Worm (Caenorhabditis elegans) whole organism, L4 larva: ENCODE data around the gene D2007.2.
A peak's percentile ranks its signal among the peaks of the same experiment; 100 is the strongest.

Experiments
- F49E8.2 ChIP-seq: sonication (generic microtip); optimal IDR thresholded peaks from 2 replicates; lab custom pipeline; 2016; ENCODE audit warnings: missing compliant biosample characterization, mild to moderate bottlenecking, missing genetic modification characterization, borderline replicate concordance
- T20F7.1 ChIP-seq: fragments of 200-800 bp; sonication (Bioruptor generic); optimal IDR thresholded peaks from 2 replicates; lab custom pipeline; 2018; ENCODE audit warnings: mild to moderate bottlenecking, missing genetic modification characterization, missing compliant biosample characterization
- Y105C5A.15 ChIP-seq: fragments of 200-800 bp; sonication (Bioruptor generic); IDR thresholded peaks from 2 replicates; pipeline ENCODE4 v1.3.6; 2022; ENCODE audit warnings: missing genetic modification characterization, missing compliant biosample characterization
- Y75B8A.6 ChIP-seq: fragments of 200-800 bp; sonication (Bioruptor generic); IDR thresholded peaks from 2 replicates; pipeline ENCODE4 v1.3.6; 2022; ENCODE audit warnings: missing genetic modification reagents, missing genetic modification characterization, missing compliant biosample characterization
- aha-1 ChIP-seq: fragments of 150-350 bp; peaks from one replicate; lab custom pipeline; 2014; ENCODE audit warnings: missing biosample characterization, missing genetic modification characterization
- aly-2 ChIP-seq: sonication (generic microtip); optimal IDR thresholded peaks from 2 replicates; lab custom pipeline; 2018; ENCODE audit warnings: missing biosample characterization, missing genetic modification characterization
- ama-1 ChIP-seq: fragments of 150-350 bp; optimal IDR thresholded peaks from 2 replicates; lab custom pipeline; 2014; ENCODE audit warnings: inconsistent platforms, mixed read lengths
- arid-1 ChIP-seq: fragments of 200-800 bp; sonication (Bioruptor generic); conservative IDR thresholded peaks from 2 replicates; pipeline ENCODE4 v1.3.6; 2022; ENCODE audit warnings: missing genetic modification reagents, missing genetic modification characterization, missing compliant biosample characterization
- ceh-28 ChIP-seq: fragments of 150-350 bp; optimal IDR thresholded peaks from 2 replicates; lab custom pipeline; 2014; ENCODE audit warnings: missing biosample characterization, missing genetic modification reagents, missing genetic modification characterization
- daf-16 ChIP-seq, 3 experiments: sonication (generic microtip); optimal IDR thresholded peaks; 2 replicates each; lab custom pipeline; 2016 to 2017; ENCODE audit warnings: missing genetic modification characterization in 3 of 3, missing genetic modification reagents in 3 of 3, mild to moderate bottlenecking in 2 of 3, missing compliant biosample characterization in 2 of 3, missing biosample characterization in 1 of 3, moderate library complexity in 1 of 3
- dmd-6 ChIP-seq: fragments of 200-800 bp; sonication (Bioruptor generic); IDR thresholded peaks from 2 replicates; pipeline ENCODE4 v1.3.6; 2022; ENCODE audit warnings: missing genetic modification reagents, missing genetic modification characterization, missing compliant biosample characterization
- dmd-8 ChIP-seq: fragments of 200-800 bp; sonication (Bioruptor generic); IDR thresholded peaks from 2 replicates; pipeline ENCODE4 v1.3.6; 2022; ENCODE audit warnings: missing genetic modification characterization, missing compliant biosample characterization
- dpl-1 ChIP-seq: fragments of 150-350 bp; optimal IDR thresholded peaks from 2 replicates; lab custom pipeline; 2014; ENCODE audit warnings: missing biosample characterization, missing genetic modification reagents, missing genetic modification characterization
- fos-1 ChIP-seq: fragments of 150-350 bp; optimal IDR thresholded peaks from 2 replicates; lab custom pipeline; 2014; ENCODE audit warnings: missing biosample characterization, missing genetic modification characterization
- hif-1 ChIP-seq, 2 experiments: sonication (generic microtip); optimal IDR thresholded peaks; 2 replicates each; lab custom pipeline; 2016 to 2017; ENCODE audit warnings: missing compliant biosample characterization in 2 of 2, missing genetic modification characterization in 2 of 2, missing genetic modification reagents in 2 of 2, missing genotype in 2 of 2, mild to moderate bottlenecking in 1 of 2
- hlh-11 ChIP-seq: fragments of 200-800 bp; sonication (Bioruptor generic); optimal IDR thresholded peaks from 2 replicates; lab custom pipeline; 2018; ENCODE audit warnings: mild to moderate bottlenecking, missing genetic modification characterization, missing compliant biosample characterization
- hlh-30 ChIP-seq: sonication (generic microtip); optimal IDR thresholded peaks from 2 replicates; lab custom pipeline; 2017; ENCODE audit warnings: antibody characterized with exemption, mild to moderate bottlenecking, missing genetic modification characterization, missing compliant biosample characterization; ENCODE audit not compliant: insufficient read depth
- hmg-1.1 ChIP-seq: fragments of 200-800 bp; sonication (Bioruptor generic); IDR thresholded peaks from 2 replicates; pipeline ENCODE4 v1.3.6; 2022; ENCODE audit warnings: missing genetic modification reagents, missing genetic modification characterization, missing compliant biosample characterization
- lin-29 ChIP-seq: fragments of 200-800 bp; sonication (Bioruptor generic); IDR thresholded peaks from 2 replicates; pipeline ENCODE4 v1.3.6; 2022; ENCODE audit warnings: missing genetic modification reagents, missing genetic modification characterization, missing compliant biosample characterization
- lin-38 ChIP-seq: fragments of 200-800 bp; sonication (Bioruptor generic); IDR thresholded peaks from 2 replicates; pipeline ENCODE4 v1.3.6; 2022; ENCODE audit warnings: missing genetic modification reagents, missing genetic modification characterization, missing compliant biosample characterization
- lsy-2 ChIP-seq, 2 experiments: fragments of 150-350 bp in 1 of 2; sonication (generic microtip) in 1 of 2; optimal IDR thresholded peaks; 2 replicates each; lab custom pipeline; 2014 to 2017; ENCODE audit warnings: missing biosample characterization in 2 of 2, missing genetic modification characterization in 2 of 2
- madf-5 ChIP-seq, 2 experiments: fragments of 200-800 bp; sonication (Bioruptor generic); IDR thresholded peaks; 2 replicates each; pipeline ENCODE4 v1.3.6; 2022; ENCODE audit warnings: missing compliant biosample characterization in 2 of 2, missing genetic modification characterization in 2 of 2
- madf-9 ChIP-seq: fragments of 200-800 bp; sonication (Bioruptor generic); conservative IDR thresholded peaks from 2 replicates; pipeline ENCODE4 v1.3.6; 2022; ENCODE audit warnings: missing genetic modification reagents, missing genetic modification characterization, missing compliant biosample characterization
- mdl-1 ChIP-seq, 2 experiments: fragments of 150-350 bp in 1 of 2; sonication (generic microtip) in 1 of 2; optimal IDR thresholded peaks; 2 replicates each; lab custom pipeline; 2014 to 2017; ENCODE audit warnings: missing biosample characterization in 2 of 2, missing genetic modification characterization in 2 of 2
- mes-2 ChIP-seq: sonication (generic microtip); optimal IDR thresholded peaks from 2 replicates; lab custom pipeline; 2016; ENCODE audit warnings: missing genotype, mild to moderate bottlenecking, missing genetic modification characterization, missing compliant biosample characterization; ENCODE audit not compliant: poor library complexity, severe bottlenecking
- mxl-3 ChIP-seq: fragments of 200-800 bp; sonication (Bioruptor generic); optimal IDR thresholded peaks from 2 replicates; lab custom pipeline; 2018; ENCODE audit warnings: mild to moderate bottlenecking, missing genetic modification characterization, missing compliant biosample characterization
- nhr-48 ChIP-seq: sonication (generic microtip); optimal IDR thresholded peaks from 2 replicates; lab custom pipeline; 2016; ENCODE audit warnings: mild to moderate bottlenecking, missing genetic modification characterization, missing compliant biosample characterization
- saeg-2 ChIP-seq: fragments of 200-800 bp; sonication (Bioruptor generic); IDR thresholded peaks from 2 replicates; pipeline ENCODE4 v1.3.6; 2022; ENCODE audit warnings: missing genetic modification reagents, missing genetic modification characterization, missing compliant biosample characterization
- set-16 ChIP-seq: fragments of 200-800 bp; sonication (Bioruptor generic); IDR thresholded peaks from 2 replicates; pipeline ENCODE4 v1.3.6; 2022; ENCODE audit warnings: missing genetic modification reagents, missing genetic modification characterization, missing compliant biosample characterization
- spr-3 ChIP-seq: fragments of 200-800 bp; sonication (Bioruptor generic); optimal IDR thresholded peaks from 2 replicates; lab custom pipeline; 2018; ENCODE audit warnings: mild to moderate bottlenecking, missing genetic modification characterization, missing compliant biosample characterization
- unc-62 ChIP-seq, 3 experiments: fragments of 150-350 bp in 1 of 3; sonication (generic microtip); optimal IDR thresholded peaks in 2 of 3; peaks in 1 of 3; 1 replicate in 1 of 3; 2 replicates in 2 of 3; lab custom pipeline; 2014 to 2017; ENCODE audit warnings: missing biosample characterization in 3 of 3, missing genetic modification characterization in 3 of 3, missing genetic modification reagents in 3 of 3, missing genotype in 1 of 3
- vab-7 ChIP-seq: fragments of 200-800 bp; sonication (Bioruptor generic); IDR thresholded peaks from 2 replicates; pipeline ENCODE4 v1.3.6; 2022; ENCODE audit warnings: missing genetic modification reagents, missing genetic modification characterization, missing compliant biosample characterization
- zfp-2 ChIP-seq: sonication (generic microtip); optimal IDR thresholded peaks from 2 replicates; lab custom pipeline; 2016; ENCODE audit warnings: mild to moderate bottlenecking, missing genetic modification characterization, missing compliant biosample characterization
- ztf-11 ChIP-seq: fragments of 150-350 bp; optimal IDR thresholded peaks from 2 replicates; lab custom pipeline; 2014; ENCODE audit warnings: missing biosample characterization, missing genetic modification characterization
- ztf-7 ChIP-seq: fragments of 150-350 bp; optimal IDR thresholded peaks from 2 replicates; lab custom pipeline; 2014; ENCODE audit warnings: missing biosample characterization, missing genetic modification characterization

Gene D2007.2

DNA sequence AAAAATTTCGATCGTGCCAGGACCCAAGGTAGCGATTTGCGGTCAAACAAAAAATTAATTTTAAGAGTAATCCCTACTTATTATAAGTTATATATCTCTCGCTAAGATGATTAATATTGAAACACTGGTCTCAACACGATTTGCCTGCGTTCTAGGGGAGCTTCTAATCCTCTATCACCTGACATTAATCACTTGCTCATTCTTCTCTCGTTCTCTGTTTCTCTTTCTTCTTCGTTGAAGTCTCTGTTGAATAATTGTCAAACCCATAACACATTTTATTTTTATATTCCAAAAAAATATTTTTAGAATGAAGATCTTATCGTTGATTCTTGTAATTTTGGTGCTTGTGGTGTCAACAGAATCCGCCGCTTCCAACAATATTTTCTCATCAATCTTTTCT is 6.4 kb downstream of the D2007.2 start, which contains the start of gene D2007.1 (continued):
- TF ChIP-seq set-16 (GFP tag; lab: Robert Waterston, UW), result no peak
- TF ChIP-seq, all 104 proteins: peak for 4

DNA sequence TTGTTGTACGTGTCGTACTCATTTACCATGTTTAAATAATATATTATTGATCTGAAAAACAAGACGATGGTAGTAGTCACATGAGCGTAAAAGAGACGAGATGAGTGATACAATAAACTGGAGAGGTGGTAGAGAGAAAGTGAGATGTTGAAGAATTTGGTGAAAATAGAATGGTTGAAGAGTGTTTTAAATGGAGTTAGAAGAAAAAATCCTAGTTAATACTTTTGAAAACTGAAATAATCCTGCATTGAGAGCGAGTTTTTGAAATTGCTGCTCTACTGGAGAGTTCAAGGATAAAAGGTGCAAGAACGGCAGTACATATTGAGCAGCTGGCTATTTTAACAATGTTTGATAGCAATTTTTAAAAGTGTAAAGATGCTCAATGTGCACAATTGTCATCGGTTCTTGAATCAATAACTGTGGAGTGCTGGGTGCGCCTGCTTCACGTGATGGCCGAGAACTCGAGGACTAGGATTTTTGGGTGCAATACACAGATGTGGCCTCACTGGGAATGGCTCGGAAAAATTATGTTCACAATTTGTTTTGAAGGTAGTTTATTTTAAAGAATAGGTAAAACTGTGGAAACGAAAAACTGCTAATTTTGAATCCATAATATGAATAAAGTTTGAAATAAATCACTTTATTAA is 9.5 kb downstream of the D2007.2 start, which contains the start of gene atg-13:
Gene atg-13, minus strand, starts transcription at position 51 of the 647 bp plus-strand sequence.
- TF ChIP-seq F49E8.2, result no peak
- no peak for TF ChIP-seq lin-29 (GFP tag; lab: Robert Waterston, UW)
- TF ChIP-seq mxl-3 (GFP tag; lab: Kevin White, UChicago), result peak; percentile 35
- peak in 1 of 2 experiments; percentile 38 for TF ChIP-seq lsy-2 (tag; optimal IDR thresholded peaks at IDR 0.05; lab: Kevin White, UChicago)
- no peak for TF ChIP-seq saeg-2 (GFP tag; lab: Robert Waterston, UW)
- peak in 1 of 2 experiments; percentile 47 for TF ChIP-seq mdl-1 (tag; optimal IDR thresholded peaks at IDR 0.05; lab: Kevin White, UChicago)
- peak; percentile 7 for TF ChIP-seq T20F7.1
- peak; percentile 9 for TF ChIP-seq dpl-1 (GFP tag; lab: Kevin White, UChicago)
- TF ChIP-seq nhr-48 (tag; lab: Kevin White, UChicago), result no peak
- no peak for TF ChIP-seq unc-62 (GFP tag; optimal IDR thresholded peaks at IDR 0.05 in 1 of 2; lab: Kevin White, UChicago)
- TF ChIP-seq unc-62 (tag; optimal IDR thresholded peaks at IDR 0.05; lab: Kevin White, UChicago), result no peak
- TF ChIP-seq arid-1 (GFP tag; lab: Robert Waterston, UW), result no peak
- peak in 1 of 2 experiments; percentile 19 for TF ChIP-seq hif-1 (tag; optimal IDR thresholded peaks at IDR 0.05; lab: Kevin White, UChicago)
- TF ChIP-seq dmd-8, result no peak
- TF ChIP-seq hlh-30, result peak; percentile 79
- TF ChIP-seq vab-7 (GFP tag; lab: Robert Waterston, UW), result no peak
- no peak for TF ChIP-seq ztf-11
- TF ChIP-seq hlh-11 (tag; lab: Kevin White, UChicago), result peak; percentile 39
- TF ChIP-seq madf-9 (GFP tag; lab: Robert Waterston, UW), result 0 out of 2 replicates have a peak, but pooled peaks have one; percentile 32
- no peak for TF ChIP-seq madf-5 (GFP tag; IDR thresholded peaks at IDR 0.05; lab: Robert Waterston, UW)
- TF ChIP-seq fos-1 (tag; lab: Kevin White, UChicago), result no peak
- no peak for TF ChIP-seq ztf-7
- peak; percentile 74 for TF ChIP-seq mes-2 (tag; lab: Kevin White, UChicago)
- TF ChIP-seq hmg-1.1 (GFP tag; lab: Robert Waterston, UW), result 0 out of 2 replicates have a peak, but pooled peaks have one; percentile 28
- no peak for TF ChIP-seq Y75B8A.6
- peak; percentile 18 for TF ChIP-seq aha-1 (tag; lab: Kevin White, UChicago)
- TF ChIP-seq spr-3, result no peak
- TF ChIP-seq daf-16 (GFP tag; optimal IDR thresholded peaks at IDR 0.05; lab: Kevin White, UChicago), result no peak
- TF ChIP-seq daf-16 (tag; optimal IDR thresholded peaks at IDR 0.05; lab: Kevin White, UChicago), result peak; percentile 48
- peak; percentile 20 for TF ChIP-seq ama-1
- TF ChIP-seq dmd-6 (GFP tag; lab: Robert Waterston, UW), result 0 out of 2 replicates have a peak, but pooled peaks have one; percentile 11
- no peak for TF ChIP-seq zfp-2 (tag; lab: Kevin White, UChicago)

DNA sequence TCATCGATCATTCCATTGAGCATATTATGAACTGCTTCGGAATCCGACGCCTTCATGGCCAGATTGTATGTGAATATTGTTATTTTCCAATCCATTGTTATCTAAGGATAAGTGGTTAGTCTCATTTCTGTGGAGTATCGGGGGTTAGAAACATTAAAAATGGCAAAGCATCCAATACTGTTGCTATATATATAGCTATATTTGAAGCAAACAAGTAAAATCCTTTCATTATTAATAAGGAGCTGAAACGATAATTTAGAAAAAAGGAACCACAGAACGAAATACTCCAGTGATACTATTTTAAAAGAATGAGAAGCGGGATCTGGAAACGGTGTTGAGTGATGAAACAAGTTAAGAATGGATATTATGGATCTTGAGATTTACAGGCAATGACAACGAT is 12.5 kb downstream of the D2007.2 start, which contains the start of gene inpp-5K:
Gene inpp-5K, minus strand, starts transcription at position 101 of the 400 bp plus-strand sequence.
- TF ChIP-seq T20F7.1 (peak; percentile 6), aha-1 (tag; lab: Kevin White, UChicago) (no peak)

DNA sequence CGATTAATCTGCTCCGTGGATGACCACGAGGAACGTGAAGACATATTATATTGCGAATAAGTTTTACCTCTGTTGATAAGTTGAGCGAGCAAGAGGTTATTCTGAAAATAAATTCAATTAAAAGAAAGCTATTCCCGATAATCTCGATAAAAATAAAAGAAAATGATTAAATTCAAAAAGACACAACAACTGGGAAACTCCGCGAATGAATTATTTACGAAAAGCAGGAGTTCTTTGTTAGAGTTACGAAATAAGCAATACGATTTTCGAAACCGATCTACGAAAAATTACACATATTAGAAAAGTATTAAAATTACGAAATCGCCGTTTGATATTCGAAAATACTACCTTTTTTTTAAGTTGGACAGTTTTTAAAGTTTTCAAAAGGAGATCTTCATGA is 14.5 kb downstream of the D2007.2 start, which contains the start of gene bath-42:
Gene bath-42, minus strand, starts transcription at position 101 of the 400 bp plus-strand sequence.
- no peak for TF ChIP-seq lin-38 (GFP tag; lab: Robert Waterston, UW)
- no peak for TF ChIP-seq ceh-28
- TF ChIP-seq aly-2 (tag; lab: Kevin White, UChicago), result no peak
- no peak for TF ChIP-seq spr-3
- no peak for TF ChIP-seq Y105C5A.15 (GFP tag; lab: Robert Waterston, UW)
